Worm (Caenorhabditis elegans): ENCODE results near the gene gars-1.

gars-1 gene

DNA sequence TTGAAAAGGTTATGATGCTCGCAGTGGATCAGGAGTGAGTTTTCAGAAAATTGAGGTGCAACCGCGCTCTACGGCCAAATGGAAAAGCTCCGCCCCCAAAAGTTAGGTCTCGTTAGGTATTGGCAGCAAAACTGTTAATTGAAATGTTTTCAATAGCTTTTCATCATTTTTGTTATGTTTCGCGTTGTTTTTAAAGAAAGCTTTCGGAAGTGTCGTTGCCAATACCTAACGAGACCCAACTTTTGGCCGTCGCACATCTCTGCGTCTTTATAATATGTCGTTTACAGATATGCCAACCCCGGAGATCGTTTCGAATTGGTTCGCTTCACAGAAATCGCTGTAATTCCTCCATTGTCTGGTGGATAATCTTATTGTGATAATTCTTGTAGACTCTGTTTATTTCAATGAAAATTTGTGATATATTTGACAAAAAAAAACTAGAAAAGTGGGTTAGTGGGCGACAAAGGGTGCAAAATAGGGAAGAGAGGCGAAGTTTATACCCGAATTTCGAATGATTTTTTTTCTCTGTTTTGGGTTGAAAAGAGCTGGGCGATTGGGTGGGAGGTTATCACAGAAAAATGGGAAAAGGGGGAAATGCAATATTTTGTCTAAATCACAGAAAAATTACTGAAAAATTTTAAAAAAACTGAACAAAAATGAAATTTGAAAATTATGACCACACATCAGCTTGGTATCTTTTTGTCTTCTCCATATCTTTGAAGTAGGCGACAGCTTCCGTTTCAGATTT lies 33.0 kb upstream of the gars-1 start:
- peak; percentile 38 for TF ChIP-seq nhr-6 (tag; optimal IDR thresholded peaks at IDR 0.05)
- TF ChIP-seq mxl-2 (GFP tag; conservative IDR thresholded peaks at IDR 0.05): no peak
- peak; percentile 55 for TF ChIP-seq ama-1 (optimal IDR thresholded peaks at IDR 0.05)
- no peak for TF ChIP-seq lir-3 (tag; optimal IDR thresholded peaks at IDR 0.05)
- TF ChIP-seq daf-19 (GFP tag; conservative IDR thresholded peaks at IDR 0.05): 0 out of 2 replicates have a peak, but pooled peaks have one; percentile 25
- 0 out of 2 replicates have a peak, but pooled peaks have one; percentile 7 for TF ChIP-seq egl-43 (GFP tag; IDR thresholded peaks at IDR 0.05)
- TF ChIP-seq F44E2.7 (GFP tag; IDR thresholded peaks at IDR 0.05): no peak
- TF ChIP-seq T20F7.1 (GFP tag; optimal IDR thresholded peaks at IDR 0.05): peak; percentile 7
- peak; percentile 71 for TF ChIP-seq T26A8.4 (GFP tag; IDR thresholded peaks at IDR 0.05)
- TF ChIP-seq R02D3.7 (tag; optimal IDR thresholded peaks at IDR 0.05): no peak
- TF ChIP-seq lin-13 (GFP tag; optimal IDR thresholded peaks at IDR 0.05): peak; percentile 54
- peak; percentile 97 for TF ChIP-seq aha-1 (tag)
- TF ChIP-seq nhr-102 (tag; optimal IDR thresholded peaks at IDR 0.05): peak; percentile 83
- peak; percentile 35 for TF ChIP-seq mep-1 (tag; optimal IDR thresholded peaks at IDR 0.05)
- no peak for TF ChIP-seq lsy-2 (tag; optimal IDR thresholded peaks at IDR 0.05)
- peak; percentile 0 for TF ChIP-seq nhr-77 (tag; optimal IDR thresholded peaks at IDR 0.05)
- no peak for TF ChIP-seq fkh-10 (GFP tag; optimal IDR thresholded peaks at IDR 0.05)
- peak; percentile 80 for TF ChIP-seq lin-38 (GFP tag; IDR thresholded peaks at IDR 0.05)
- no peak for TF ChIP-seq hif-1 (tag; optimal IDR thresholded peaks at IDR 0.05)
- TF ChIP-seq zfp-3 (GFP tag; conservative IDR thresholded peaks at IDR 0.05): peak; percentile 90
- 0 out of 2 replicates have a peak, but pooled peaks have one; percentile 4 for TF ChIP-seq nhr-42 (GFP tag; IDR thresholded peaks at IDR 0.05)
- TF ChIP-seq madf-9 (GFP tag; conservative IDR thresholded peaks at IDR 0.05): peak; percentile 61
- no peak for TF ChIP-seq daf-16 (GFP tag; optimal IDR thresholded peaks at IDR 0.05)
- TF ChIP-seq daf-16 (tag; optimal IDR thresholded peaks at IDR 0.05): peak; percentile 54
- peak in 1 of 2 experiments; percentile 60 for TF ChIP-seq unc-62 (GFP tag; optimal IDR thresholded peaks at IDR 0.05 in 1 of 2)
- TF ChIP-seq unc-62 (tag; optimal IDR thresholded peaks at IDR 0.05): no peak
- TF ChIP-seq dmd-6 (GFP tag; IDR thresholded peaks at IDR 0.05): peak; percentile 57
- peak; percentile 27 for TF ChIP-seq nhr-25 (tag; optimal IDR thresholded peaks at IDR 0.05; ENCODE audit: borderline replicate concordance, insufficient read depth)
- TF ChIP-seq madf-5 (GFP tag; IDR thresholded peaks at IDR 0.05): no peak
- peak; percentile 61 for TF ChIP-seq dve-1 (tag; optimal IDR thresholded peaks at IDR 0.05; ENCODE audit: insufficient read depth)
- peak; percentile 24 for TF ChIP-seq hlh-11 (tag; optimal IDR thresholded peaks at IDR 0.05)
- TF ChIP-seq nhr-111 (GFP tag; optimal IDR thresholded peaks at IDR 0.05): no peak
- 0 out of 2 replicates have a peak, but pooled peaks have one; percentile 30 for TF ChIP-seq Y48G9A.11 (GFP tag; IDR thresholded peaks at IDR 0.05)
- peak; percentile 66 for TF ChIP-seq duxl-1 (tag; optimal IDR thresholded peaks at IDR 0.05; ENCODE audit: poor library complexity)
- peak; percentile 34 for TF ChIP-seq gei-8 (GFP tag; optimal IDR thresholded peaks at IDR 0.05)
- TF ChIP-seq hmg-1.1 (GFP tag; IDR thresholded peaks at IDR 0.05): peak; percentile 29; the same call in 1 of the 2 replicates
- TF ChIP-seq rbr-2 (tag; optimal IDR thresholded peaks at IDR 0.05): peak; percentile 14
- TF ChIP-seq nhr-48 (tag; optimal IDR thresholded peaks at IDR 0.05): peak; percentile 61
- TF ChIP-seq lim-7 (GFP tag; IDR thresholded peaks at IDR 0.05): peak; percentile 58; the same call in 1 of the 2 replicates

- TF ChIP-seq daf-16 (GFP tag; optimal IDR thresholded peaks at IDR 0.05): no peak
- TF ChIP-seq daf-16 (tag; optimal IDR thresholded peaks at IDR 0.05): no peak
- TF ChIP-seq nhr-10 (tag; optimal IDR thresholded peaks at IDR 0.05): no peak
- no peak for TF ChIP-seq ZK337.2 (GFP tag; IDR thresholded peaks at IDR 0.05)
- TF ChIP-seq aly-2 (tag; optimal IDR thresholded peaks at IDR 0.05): no peak
- no peak for TF ChIP-seq arid-1 (GFP tag; conservative IDR thresholded peaks at IDR 0.05)
- no peak for TF ChIP-seq nhr-11 (tag; optimal IDR thresholded peaks at IDR 0.05)
- no peak for TF ChIP-seq zfp-2 (tag; optimal IDR thresholded peaks at IDR 0.05)
- no peak for TF ChIP-seq F49E8.2 (tag; optimal IDR thresholded peaks at IDR 0.05; ENCODE audit: borderline replicate concordance)
- no peak for TF ChIP-seq R02D3.7 (tag; optimal IDR thresholded peaks at IDR 0.05)
- TF ChIP-seq lin-39 (tag; optimal IDR thresholded peaks at IDR 0.05): no peak
Measured at ce11 chrIII:5195690-5196089, 32.3 kb upstream of the gars-1 start, which contains the start of gene moc-6. moc-6 (plus strand) TSS chrIII:5195990.

Measured in whole organism, L4 larva.